Worm (Caenorhabditis elegans) whole organism, young adult: Measurements from ENCODE around the gene Y15E3A.4.

Source experiments
- B0336.3 ChIP-seq: fragments of 200-800 bp; sonication (Bioruptor generic); IDR thresholded peaks from 2 replicates; pipeline ENCODE4 v1.3.6; 2022; ENCODE audit warnings: missing genetic modification characterization, missing compliant biosample characterization
- aptf-2 ChIP-seq: fragments of 200-800 bp; sonication (Bioruptor generic); conservative IDR thresholded peaks from 2 replicates; pipeline ENCODE4 v1.3.6; 2022; ENCODE audit warnings: missing genetic modification reagents, missing genetic modification characterization, missing compliant biosample characterization
- bed-1 ChIP-seq: fragments of 200-800 bp; sonication (Bioruptor generic); IDR thresholded peaks from 2 replicates; pipeline ENCODE4 v1.3.6; 2022; ENCODE audit warnings: missing genetic modification reagents, missing genetic modification characterization, missing compliant biosample characterization
- cebp-2 ChIP-seq: fragments of 200-800 bp; sonication (Bioruptor generic); IDR thresholded peaks from 2 replicates; pipeline ENCODE4 v1.3.6; 2022; ENCODE audit warnings: missing genetic modification characterization, missing compliant biosample characterization
- dpl-1 ChIP-seq: fragments of 150-350 bp; optimal IDR thresholded peaks from 2 replicates; lab custom pipeline; 2014; ENCODE audit warnings: missing biosample characterization, missing genetic modification reagents, missing genetic modification characterization
- egl-18 ChIP-seq: fragments of 200-800 bp; sonication (Bioruptor generic); IDR thresholded peaks from 2 replicates; pipeline ENCODE4 v1.3.6; 2022; ENCODE audit warnings: missing genetic modification reagents, missing genetic modification characterization, missing compliant biosample characterization
- ets-4 ChIP-seq: fragments of 200-800 bp; sonication (Bioruptor generic); optimal IDR thresholded peaks from 2 replicates; lab custom pipeline; 2018; ENCODE audit warnings: mild to moderate bottlenecking, missing genetic modification characterization, missing compliant biosample characterization
- hrde-1 ChIP-seq: sonication (generic microtip); optimal IDR thresholded peaks from 2 replicates; lab custom pipeline; 2016; ENCODE audit warnings: missing genetic modification characterization, mild to moderate bottlenecking, missing compliant biosample characterization, moderate library complexity, missing genotype, missing genetic modification reagents, borderline replicate concordance
- lin-26 ChIP-seq: fragments of 200-800 bp; sonication (Bioruptor generic); IDR thresholded peaks from 2 replicates; pipeline ENCODE4 v1.3.6; 2022; ENCODE audit warnings: missing genetic modification reagents, missing genetic modification characterization, missing compliant biosample characterization
- lir-1 ChIP-seq: fragments of 200-800 bp; sonication (Bioruptor generic); conservative IDR thresholded peaks from 2 replicates; pipeline ENCODE4 v1.3.6; 2022; ENCODE audit warnings: missing genetic modification reagents, missing genetic modification characterization, missing compliant biosample characterization
- madf-3 ChIP-seq: fragments of 200-800 bp; sonication (Bioruptor generic); IDR thresholded peaks from 2 replicates; pipeline ENCODE4 v1.3.6; 2022; ENCODE audit warnings: missing genetic modification reagents, missing genetic modification characterization, missing compliant biosample characterization
- madf-8 ChIP-seq: fragments of 200-800 bp; sonication (Bioruptor generic); conservative IDR thresholded peaks from 2 replicates; pipeline ENCODE4 v1.3.6; 2022; ENCODE audit warnings: missing genetic modification reagents, missing genetic modification characterization, missing compliant biosample characterization
- snpc-4 ChIP-seq, 5 experiments: fragments of 150-350 bp in 1 of 5; sonication (generic microtip) in 4 of 5; optimal IDR thresholded peaks; 2 replicates each; lab custom pipeline; 2014 to 2018; ENCODE audit warnings: missing genetic modification characterization in 5 of 5, missing biosample characterization in 3 of 5, antibody characterized with exemption in 2 of 5, mild to moderate bottlenecking in 2 of 5, missing compliant biosample characterization in 2 of 5, missing genotype in 2 of 5, moderate library complexity in 2 of 5, missing genetic modification reagents in 1 of 5

ce11 chrX:15382914-15383313 lies 52.1 kb downstream of the Y15E3A.4 start:
- no peak for TF ChIP-seq ets-4
- TF ChIP-seq aptf-2 (GFP tag; lab: Robert Waterston, UW) = no peak
- TF ChIP-seq lin-26 = no peak
- TF ChIP-seq bed-1 (GFP tag; lab: Robert Waterston, UW) = no peak
- TF ChIP-seq hrde-1 (tag; lab: Kevin White, UChicago) = no peak
- TF ChIP-seq dpl-1 (GFP tag; lab: Kevin White, UChicago) = no peak
- TF ChIP-seq egl-18 (GFP tag; lab: Robert Waterston, UW) = no peak
- no peak for TF ChIP-seq lir-1
- no peak for TF ChIP-seq madf-3 (GFP tag; lab: Robert Waterston, UW)
- no peak for TF ChIP-seq snpc-4 (GFP tag; optimal IDR thresholded peaks at IDR 0.05; lab: Kevin White, UChicago)
- TF ChIP-seq snpc-4 (tag; optimal IDR thresholded peaks at IDR 0.05; lab: Kevin White, UChicago) = no peak
- TF ChIP-seq B0336.3 (GFP tag; lab: Robert Waterston, UW) = no peak
- TF ChIP-seq madf-8 (GFP tag; lab: Robert Waterston, UW) = no peak
- no peak for TF ChIP-seq cebp-2 (GFP tag; lab: Robert Waterston, UW)
